Worm (Caenorhabditis elegans) whole organism, mixed stage, embryonic: ENCODE data around the gene aldo-2.

Source experiments
- blmp-1 ChIP-seq: fragments of 150-350 bp; optimal IDR thresholded peaks from 2 replicates; lab custom pipeline; 2014; ENCODE audit warnings: missing biosample characterization, missing genetic modification characterization
- elt-3 ChIP-seq: fragments of 150-350 bp; optimal IDR thresholded peaks from 2 replicates; lab custom pipeline; 2014; ENCODE audit warnings: missing biosample characterization, missing genetic modification characterization
- mab-5 ChIP-seq: fragments of 150-350 bp; optimal IDR thresholded peaks from 2 replicates; lab custom pipeline; 2014; ENCODE audit warnings: missing biosample characterization, missing genetic modification characterization
- nhr-28 ChIP-seq: fragments of 150-350 bp; optimal IDR thresholded peaks from 2 replicates; lab custom pipeline; 2014; ENCODE audit warnings: missing biosample characterization, missing genetic modification characterization
- nhr-76 ChIP-seq: sonication (generic microtip); optimal IDR thresholded peaks from 2 replicates; lab custom pipeline; 2017; ENCODE audit warnings: missing biosample characterization, missing genetic modification characterization
- unc-39 ChIP-seq: fragments of 150-350 bp; optimal IDR thresholded peaks from 2 replicates; lab custom pipeline; 2014; ENCODE audit warnings: missing biosample characterization, missing genetic modification characterization

DNA sequence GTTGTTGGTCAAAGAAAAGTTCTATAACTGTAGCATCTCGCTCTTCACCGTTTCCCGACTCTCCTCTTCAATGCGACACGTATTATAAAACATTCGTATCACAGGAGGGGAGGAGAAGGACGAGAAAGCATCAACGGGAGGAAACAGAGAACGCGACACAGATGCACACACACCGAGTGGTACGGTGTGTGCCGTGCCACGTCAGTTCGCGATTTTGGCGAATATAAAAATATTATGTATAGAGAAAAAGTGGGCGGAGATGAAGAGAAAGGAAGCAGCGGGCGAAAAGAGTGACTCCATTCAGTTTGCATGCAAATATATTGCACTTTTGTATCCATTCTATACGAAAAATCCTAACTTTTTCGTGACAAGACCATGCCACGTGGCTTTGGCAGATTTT lies 38.3 kb upstream of the aldo-2 start:
- TF ChIP-seq nhr-76 (tag; lab: Kevin White, UChicago) (no peak), nhr-28 (tag; lab: Kevin White, UChicago) (no peak), mab-5 (tag; lab: Kevin White, UChicago) (no peak), blmp-1 (tag; lab: Kevin White, UChicago) (no peak), unc-39 (tag; lab: Kevin White, UChicago) (no peak), elt-3 (no peak)
